Worm (Caenorhabditis elegans) whole organism, mixed stage, embryonic: Measurements from ENCODE around the gene F36H1.11.

Experiments used
- M03D4.4 ChIP-seq: sonication (generic microtip); optimal IDR thresholded peaks from 2 replicates; lab custom pipeline; 2017; ENCODE audit warnings: mild to moderate bottlenecking, missing genetic modification characterization, missing compliant biosample characterization
- bed-3 ChIP-seq: fragments of 200-800 bp; sonication (Bioruptor generic); optimal IDR thresholded peaks from 3 replicates; lab custom pipeline; 2018; ENCODE audit warnings: mild to moderate bottlenecking, missing genetic modification characterization, moderate library complexity, missing compliant biosample characterization
- blmp-1 ChIP-seq: fragments of 150-350 bp; optimal IDR thresholded peaks from 2 replicates; lab custom pipeline; 2014; ENCODE audit warnings: missing biosample characterization, missing genetic modification characterization
- ceh-39 ChIP-seq: fragments of 150-350 bp; optimal IDR thresholded peaks from 2 replicates; lab custom pipeline; 2014; ENCODE audit warnings: missing biosample characterization, missing genetic modification characterization
- ceh-43 ChIP-seq: fragments of 200-800 bp; sonication (Bioruptor generic); optimal IDR thresholded peaks from 2 replicates; lab custom pipeline; 2018; ENCODE audit warnings: mild to moderate bottlenecking, missing genetic modification characterization, moderate library complexity, missing compliant biosample characterization
- ceh-83 ChIP-seq: fragments of 200-800 bp; sonication (Bioruptor generic); optimal IDR thresholded peaks from 2 replicates; lab custom pipeline; 2018; ENCODE audit warnings: mild to moderate bottlenecking, missing genetic modification characterization, missing compliant biosample characterization
- ces-1 ChIP-seq: fragments of 150-350 bp; optimal IDR thresholded peaks from 2 replicates; lab custom pipeline; 2014; ENCODE audit warnings: missing biosample characterization, missing genetic modification reagents, missing genetic modification characterization
- cnd-1 ChIP-seq: fragments of 200-800 bp; sonication (Bioruptor generic); optimal IDR thresholded peaks from 2 replicates; lab custom pipeline; 2018; ENCODE audit warnings: mild to moderate bottlenecking, missing genetic modification characterization, missing compliant biosample characterization
- drap-1 ChIP-seq: fragments of 200-800 bp; sonication (Bioruptor generic); optimal IDR thresholded peaks from 3 replicates; lab custom pipeline; 2018; ENCODE audit warnings: mild to moderate bottlenecking, missing genetic modification characterization, missing compliant biosample characterization
- elt-1 ChIP-seq: sonication (generic microtip); optimal IDR thresholded peaks from 2 replicates; lab custom pipeline; 2017; ENCODE audit warnings: missing genetic modification characterization, mild to moderate bottlenecking, missing compliant biosample characterization, antibody characterized with exemption, moderate library complexity, borderline replicate concordance; ENCODE audit not compliant: insufficient read depth
- elt-3 ChIP-seq: fragments of 150-350 bp; optimal IDR thresholded peaks from 2 replicates; lab custom pipeline; 2014; ENCODE audit warnings: missing biosample characterization, missing genetic modification characterization
- flh-1 ChIP-seq: fragments of 200-800 bp; sonication (Bioruptor generic); optimal IDR thresholded peaks from 2 replicates; lab custom pipeline; 2018; ENCODE audit warnings: mild to moderate bottlenecking, missing genetic modification characterization, moderate library complexity, missing compliant biosample characterization
- ham-2 ChIP-seq: fragments of 200-800 bp; sonication (Bioruptor generic); optimal IDR thresholded peaks from 2 replicates; lab custom pipeline; 2018; ENCODE audit warnings: mild to moderate bottlenecking, missing genetic modification characterization, missing compliant biosample characterization
- hlh-1 ChIP-seq: fragments of 150-350 bp; optimal IDR thresholded peaks from 2 replicates; lab custom pipeline; 2014; ENCODE audit warnings: missing biosample characterization, missing genetic modification reagents, missing genetic modification characterization
- lin-13 ChIP-seq: fragments of 150-350 bp; optimal IDR thresholded peaks from 2 replicates; lab custom pipeline; 2014; ENCODE audit warnings: missing biosample characterization, missing genetic modification characterization
- lsy-2 ChIP-seq: fragments of 150-350 bp; optimal IDR thresholded peaks from 2 replicates; lab custom pipeline; 2014; ENCODE audit warnings: missing biosample characterization, missing genetic modification characterization
- mab-5 ChIP-seq: fragments of 150-350 bp; optimal IDR thresholded peaks from 2 replicates; lab custom pipeline; 2014; ENCODE audit warnings: missing biosample characterization, missing genetic modification characterization
- mep-1 ChIP-seq: fragments of 150-350 bp; optimal IDR thresholded peaks from 2 replicates; lab custom pipeline; 2017; ENCODE audit warnings: missing biosample characterization, missing genetic modification reagents, missing genetic modification characterization, inconsistent platforms
- mls-2 ChIP-seq: sonication (generic microtip); optimal IDR thresholded peaks from 2 replicates; lab custom pipeline; 2016; ENCODE audit warnings: mild to moderate bottlenecking, missing genetic modification characterization, moderate library complexity, missing compliant biosample characterization
- nhr-12 ChIP-seq: fragments of 150-350 bp; optimal IDR thresholded peaks from 2 replicates; lab custom pipeline; 2014; ENCODE audit warnings: missing biosample characterization, missing genetic modification characterization
- nhr-2 ChIP-seq: fragments of 150-350 bp; optimal IDR thresholded peaks from 2 replicates; lab custom pipeline; 2014; ENCODE audit warnings: missing biosample characterization, missing genetic modification characterization
- nhr-237 ChIP-seq: fragments of 150-350 bp; optimal IDR thresholded peaks from 2 replicates; lab custom pipeline; 2014; ENCODE audit warnings: missing biosample characterization, missing genetic modification characterization
- nhr-28 ChIP-seq: fragments of 150-350 bp; optimal IDR thresholded peaks from 2 replicates; lab custom pipeline; 2014; ENCODE audit warnings: missing biosample characterization, missing genetic modification characterization
- pha-4 ChIP-seq: fragments of 150-350 bp; optimal IDR thresholded peaks from 2 replicates; lab custom pipeline; 2018; ENCODE audit warnings: missing biosample characterization, missing genetic modification reagents, missing genetic modification characterization
- sem-2 ChIP-seq: fragments of 200-800 bp; sonication (Bioruptor generic); optimal IDR thresholded peaks from 2 replicates; lab custom pipeline; 2018; ENCODE audit warnings: mild to moderate bottlenecking, missing genetic modification characterization, missing compliant biosample characterization
- snpc-4 ChIP-seq: fragments of 150-350 bp; optimal IDR thresholded peaks from 2 replicates; lab custom pipeline; 2014; ENCODE audit warnings: missing biosample characterization, missing genetic modification characterization
- sptf-1 ChIP-seq: sonication (generic microtip); optimal IDR thresholded peaks from 2 replicates; lab custom pipeline; 2017; ENCODE audit warnings: mild to moderate bottlenecking, missing genetic modification characterization, moderate library complexity, missing compliant biosample characterization
- tbx-8 ChIP-seq: fragments of 200-800 bp; sonication (Bioruptor generic); optimal IDR thresholded peaks from 2 replicates; lab custom pipeline; 2018; ENCODE audit warnings: mild to moderate bottlenecking, missing genetic modification characterization, moderate library complexity, missing compliant biosample characterization
- unc-120 ChIP-seq: sonication (generic microtip); optimal IDR thresholded peaks from 2 replicates; lab custom pipeline; 2017; ENCODE audit warnings: missing genetic modification characterization, missing compliant biosample characterization; ENCODE audit not compliant: poor library complexity, severe bottlenecking
- unc-39 ChIP-seq: fragments of 150-350 bp; optimal IDR thresholded peaks from 2 replicates; lab custom pipeline; 2014; ENCODE audit warnings: missing biosample characterization, missing genetic modification characterization
- unc-62 ChIP-seq: fragments of 150-350 bp; optimal IDR thresholded peaks from 2 replicates; lab custom pipeline; 2014; ENCODE audit warnings: missing biosample characterization, missing genetic modification reagents, missing genetic modification characterization
- zip-8 ChIP-seq: fragments of 150-350 bp; optimal IDR thresholded peaks from 2 replicates; lab custom pipeline; 2014; ENCODE audit warnings: missing biosample characterization, missing genetic modification characterization
- ztf-11 ChIP-seq: fragments of 150-350 bp; optimal IDR thresholded peaks from 2 replicates; lab custom pipeline; 2014; ENCODE audit warnings: missing biosample characterization, missing genetic modification characterization

F36H1.11 gene

ce11 chrIV:11029412-11029811 is 19.6 kb upstream of the F36H1.11 start, which contains the start of gene hrg-5:
TSS of gene hrg-5 (minus strand) at chrIV:11029428.
- no peak for TF ChIP-seq mab-5 (tag; lab: Kevin White, UChicago)
- no peak for TF ChIP-seq zip-8 (tag; lab: Kevin White, UChicago)
- no peak for TF ChIP-seq sptf-1
- TF ChIP-seq nhr-2 (tag; lab: Kevin White, UChicago) = no peak
- no peak for TF ChIP-seq sem-2 (GFP tag; lab: Kevin White, UChicago)
- TF ChIP-seq elt-3 = no peak
- no peak for TF ChIP-seq pha-4 (tag; lab: Kevin White, UChicago)
- no peak for TF ChIP-seq flh-1 (GFP tag; lab: Kevin White, UChicago)
- no peak for TF ChIP-seq tbx-8
- no peak for TF ChIP-seq ham-2 (GFP tag; lab: Kevin White, UChicago)
- TF ChIP-seq mep-1 (tag; lab: Kevin White, UChicago) = no peak
- no peak for TF ChIP-seq blmp-1
- no peak for TF ChIP-seq mls-2
- TF ChIP-seq unc-62 (GFP tag; lab: Kevin White, UChicago) = no peak
- TF ChIP-seq nhr-237 (tag; lab: Kevin White, UChicago) = no peak
- no peak for TF ChIP-seq nhr-28 (tag; lab: Kevin White, UChicago)
- no peak for TF ChIP-seq bed-3 (GFP tag; lab: Kevin White, UChicago)
- no peak for TF ChIP-seq unc-120
- no peak for TF ChIP-seq ces-1 (GFP tag; lab: Kevin White, UChicago)
- TF ChIP-seq ceh-43 (GFP tag; lab: Kevin White, UChicago) = no peak

ce11 chrIV:11030117-11030516 is 18.9 kb upstream of the F36H1.11 start:
- TF ChIP-seq ceh-83 (GFP tag; lab: Kevin White, UChicago) (no peak), mep-1 (tag; lab: Kevin White, UChicago) (no peak), ceh-39 (tag; lab: Kevin White, UChicago) (no peak), nhr-2 (tag; lab: Kevin White, UChicago) (no peak), elt-1 (tag; lab: Kevin White, UChicago) (no peak), snpc-4 (no peak), blmp-1 (no peak), ztf-11 (tag; lab: Kevin White, UChicago) (no peak), hlh-1 (no peak), unc-120 (no peak), ham-2 (GFP tag; lab: Kevin White, UChicago) (no peak), nhr-28 (tag; lab: Kevin White, UChicago) (no peak), ces-1 (GFP tag; lab: Kevin White, UChicago) (no peak), unc-39 (tag; lab: Kevin White, UChicago) (no peak), lin-13 (tag; lab: Kevin White, UChicago) (no peak)

- TF ChIP-seq pha-4 (tag; lab: Kevin White, UChicago) (no peak), tbx-8 (no peak), M03D4.4 (tag; lab: Kevin White, UChicago) (no peak), cnd-1 (no peak), lin-13 (tag; lab: Kevin White, UChicago) (no peak), blmp-1 (no peak), unc-62 (GFP tag; lab: Kevin White, UChicago) (no peak), hlh-1 (no peak), lsy-2 (no peak), ceh-39 (tag; lab: Kevin White, UChicago) (no peak), sptf-1 (no peak), mls-2 (no peak)
- TF ChIP-seq, all 35 proteins: peak for 0
Observed at ce11 chrIV:11030893-11031292, 18.1 kb upstream of the F36H1.11 start, which contains the start of gene hrg-4. TSS of gene hrg-4 (minus strand) at chrIV:11030993.

ce11 chrIV:11031640-11032039 is 17.3 kb upstream of the F36H1.11 start:
- TF ChIP-seq sem-2 (GFP tag; lab: Kevin White, UChicago) = no peak
- TF ChIP-seq hlh-1 = no peak
- TF ChIP-seq unc-39 (tag; lab: Kevin White, UChicago) = no peak
- TF ChIP-seq elt-1 (tag; lab: Kevin White, UChicago) = no peak
- TF ChIP-seq ham-2 (GFP tag; lab: Kevin White, UChicago) = no peak
- no peak for TF ChIP-seq ztf-11 (tag; lab: Kevin White, UChicago)
- TF ChIP-seq zip-8 (tag; lab: Kevin White, UChicago) = no peak
- no peak for TF ChIP-seq nhr-12 (tag; lab: Kevin White, UChicago)
- no peak for TF ChIP-seq drap-1
